Fruit fly (Drosophila melanogaster) whole organism, embryonic: ENCODE results near the gene Nulp1.

Experiments used
- CG10366 ChIP-seq: fragments of 200-800 bp; sonication (Bioruptor generic); IDR thresholded peaks from 2 replicates; pipeline ENCODE4 v1.3.6; 2022; ENCODE audit warnings: missing biosample characterization, missing genetic modification characterization
- CG10431 ChIP-seq: fragments of 200-800 bp; sonication (Bioruptor generic); optimal IDR thresholded peaks from 3 replicates; lab custom pipeline; 2018; ENCODE audit warnings: missing biosample characterization, mild to moderate bottlenecking, missing genetic modification characterization
- CG10979 ChIP-seq: fragments of 200-800 bp; sonication (Bioruptor generic); optimal IDR thresholded peaks from 2 replicates; lab custom pipeline; 2018; ENCODE audit warnings: missing biosample characterization, mild to moderate bottlenecking, missing genetic modification characterization, moderate library complexity
- CG11247 ChIP-seq: fragments of 200-800 bp; sonication (Bioruptor generic); IDR thresholded peaks from 2 replicates; pipeline ENCODE4 v1.3.6; 2022; ENCODE audit warnings: missing biosample characterization, missing genetic modification characterization
- CG12659 ChIP-seq: fragments of 200-800 bp; sonication (Bioruptor generic); optimal IDR thresholded peaks from 3 replicates; lab custom pipeline; 2017; ENCODE audit warnings: mild to moderate bottlenecking, missing biosample characterization, missing genetic modification reagents, missing genetic modification characterization
- CG1529 ChIP-seq: fragments of 200-800 bp; sonication (Bioruptor generic); optimal IDR thresholded peaks from 3 replicates; lab custom pipeline; 2018; ENCODE audit warnings: missing biosample characterization, missing genetic modification characterization
- CG1647 ChIP-seq: fragments of 200-800 bp; sonication (Bioruptor generic); optimal IDR thresholded peaks from 3 replicates; lab custom pipeline; 2016; ENCODE audit warnings: missing biosample characterization, missing genetic modification characterization
- CG1792 ChIP-seq: fragments of 200-800 bp; sonication (Bioruptor generic); optimal IDR thresholded peaks from 2 replicates; lab custom pipeline; 2016; ENCODE audit warnings: missing biosample characterization, missing genetic modification characterization
- CG18764 ChIP-seq: fragments of 200-800 bp; sonication (Bioruptor generic); optimal IDR thresholded peaks from 3 replicates; lab custom pipeline; 2016; ENCODE audit warnings: missing biosample characterization, missing genetic modification characterization
- CG2199 ChIP-seq: fragments of 200-800 bp; sonication (Bioruptor generic); IDR thresholded peaks from 3 replicates; pipeline ENCODE4 v1.3.6; 2022; ENCODE audit warnings: missing biosample characterization, missing genetic modification characterization
- CG2202 ChIP-seq: fragments of 200-800 bp; sonication (Bioruptor generic); optimal IDR thresholded peaks from 2 replicates; lab custom pipeline; 2018; ENCODE audit warnings: missing biosample characterization, mild to moderate bottlenecking, missing genetic modification characterization
- CG2678 ChIP-seq: fragments of 200-800 bp; sonication (Bioruptor generic); optimal IDR thresholded peaks from 3 replicates; lab custom pipeline; 2019; ENCODE audit warnings: missing biosample characterization, mild to moderate bottlenecking, missing genetic modification characterization, moderate library complexity
- CG2875 ChIP-seq: fragments of 200-800 bp; sonication (Bioruptor generic); optimal IDR thresholded peaks from 2 replicates; lab custom pipeline; 2017; ENCODE audit warnings: missing biosample characterization, mild to moderate bottlenecking, missing genetic modification characterization, missing genetic modification reagents
- CG34224 ChIP-seq: fragments of 200-800 bp; sonication (Bioruptor generic); IDR thresholded peaks from 3 replicates; pipeline ENCODE4 v1.3.6; 2022; ENCODE audit warnings: missing biosample characterization, missing genetic modification characterization; ENCODE audit not compliant: partially characterized antibody
- CG3726 ChIP-seq: fragments of 200-800 bp; sonication (Bioruptor generic); IDR thresholded peaks from 3 replicates; pipeline ENCODE4, ENCODE4 v1.3.6; 2022; ENCODE audit warnings: missing biosample characterization, missing genetic modification characterization
- CG3995 ChIP-seq: fragments of 200-800 bp; sonication (Bioruptor generic); optimal IDR thresholded peaks from 3 replicates; lab custom pipeline; 2016; ENCODE audit warnings: missing biosample characterization, missing genetic modification characterization
- CG7556 ChIP-seq: fragments of 200-800 bp; sonication (Bioruptor generic); optimal IDR thresholded peaks from 2 replicates; lab custom pipeline; 2017; ENCODE audit warnings: missing biosample characterization, mild to moderate bottlenecking, missing genetic modification characterization
- CG7963 ChIP-seq: fragments of 200-800 bp; sonication (Bioruptor generic); IDR thresholded peaks from 3 replicates; pipeline ENCODE4 v1.3.6; 2022; ENCODE audit warnings: missing biosample characterization, missing genetic modification characterization; ENCODE audit not compliant: partially characterized antibody
- CG8359 ChIP-seq: fragments of 200-800 bp; sonication (Bioruptor generic); optimal IDR thresholded peaks from 2 replicates; lab custom pipeline; 2017; ENCODE audit warnings: missing biosample characterization, mild to moderate bottlenecking, missing genetic modification characterization, borderline replicate concordance
- CG9797 ChIP-seq: fragments of 200-800 bp; sonication (Bioruptor generic); optimal IDR thresholded peaks from 3 replicates; lab custom pipeline; 2018; ENCODE audit warnings: missing biosample characterization, mild to moderate bottlenecking, missing genetic modification characterization
- D19A ChIP-seq: fragments of 200-800 bp; optimal IDR thresholded peaks from 3 replicates; lab custom pipeline; 2019; ENCODE audit warnings: missing biosample characterization, mild to moderate bottlenecking, missing genetic modification characterization, moderate library complexity
- Dbx ChIP-seq: fragments of 200-800 bp; sonication (Bioruptor generic); IDR thresholded peaks from 3 replicates; pipeline ENCODE4 v1.3.6; 2022; ENCODE audit warnings: missing biosample characterization, missing genetic modification characterization
- Eip74EF ChIP-seq, 2 experiments: fragments of 200-800 bp in 1 of 2; fragments of >200 bp in 1 of 2; sonication (Bioruptor generic) in 1 of 2; optimal IDR thresholded peaks; 2 replicates each; lab custom pipeline; 2017 to 2019; ENCODE audit warnings: missing biosample characterization in 2 of 2, missing genetic modification characterization in 2 of 2, mild to moderate bottlenecking in 1 of 2, moderate library complexity in 1 of 2
- Ets65A ChIP-seq: fragments of 200-800 bp; sonication (Bioruptor generic); peaks from one replicate; lab custom pipeline; 2016; ENCODE audit warnings: missing biosample characterization, missing genetic modification characterization
- Ets97D ChIP-seq: fragments of 200-800 bp; sonication (Bioruptor generic); optimal IDR thresholded peaks from 3 replicates; lab custom pipeline; 2016; ENCODE audit warnings: missing biosample characterization, missing genetic modification characterization
- Fer2 ChIP-seq: fragments of 200-800 bp; sonication (Bioruptor generic); optimal IDR thresholded peaks from 2 replicates; lab custom pipeline; 2018; ENCODE audit warnings: missing biosample characterization, mild to moderate bottlenecking, missing genetic modification characterization, moderate library complexity
- Gsc ChIP-seq: fragments of 200-800 bp; sonication (Bioruptor generic); IDR thresholded peaks from 2 replicates; pipeline ENCODE4 v1.3.6; 2022; ENCODE audit warnings: missing biosample characterization, missing genetic modification characterization
- Gug ChIP-seq: fragments of 200-800 bp; sonication (Bioruptor generic); IDR thresholded peaks from 4 replicates; pipeline ENCODE4 v1.3.6; 2022; ENCODE audit warnings: missing biosample characterization, missing genetic modification characterization
- HmgZ ChIP-seq: fragments of 200-800 bp; sonication (Bioruptor generic); optimal IDR thresholded peaks from 2 replicates; lab custom pipeline; 2018; ENCODE audit warnings: missing biosample characterization, mild to moderate bottlenecking, missing genetic modification characterization
- Hr51 ChIP-seq, 2 experiments: fragments of 200-800 bp; sonication (Bioruptor generic); optimal IDR thresholded peaks; 2 replicates in 1 of 2; 3 replicates in 1 of 2; lab custom pipeline; 2016 to 2018; ENCODE audit warnings: missing biosample characterization in 2 of 2, missing genetic modification characterization in 2 of 2, mild to moderate bottlenecking in 1 of 2, moderate library complexity in 1 of 2
- Hr78 ChIP-seq, 2 experiments: fragments of 200-800 bp in 1 of 2; fragments of >200 bp in 1 of 2; sonication (Bioruptor generic) in 1 of 2; optimal IDR thresholded peaks; 2 replicates each; lab custom pipeline; 2017 to 2019; ENCODE audit warnings: missing biosample characterization in 2 of 2, missing genetic modification characterization in 2 of 2, mild to moderate bottlenecking in 1 of 2, moderate library complexity in 1 of 2
- Jarid2 ChIP-seq: fragments of 200-800 bp; sonication (Bioruptor generic); optimal IDR thresholded peaks from 3 replicates; lab custom pipeline; 2017; ENCODE audit warnings: mild to moderate bottlenecking, missing biosample characterization, missing genetic modification reagents, missing genetic modification characterization
- MTF-1 ChIP-seq: fragments of 200-800 bp; sonication (Bioruptor generic); optimal IDR thresholded peaks from 2 replicates; lab custom pipeline; 2018; ENCODE audit warnings: missing biosample characterization, mild to moderate bottlenecking, missing genetic modification characterization, borderline replicate concordance
- Med ChIP-seq: fragments of 200-800 bp; sonication (Bioruptor generic); peaks from one replicate; lab custom pipeline; 2016; ENCODE audit warnings: missing biosample characterization, missing genetic modification characterization, mild to moderate bottlenecking, inconsistent platforms, moderate library complexity
- PHDP ChIP-seq: fragments of 200-800 bp; sonication (Bioruptor generic); optimal IDR thresholded peaks from 3 replicates; lab custom pipeline; 2018; ENCODE audit warnings: missing biosample characterization, mild to moderate bottlenecking, missing genetic modification characterization, moderate library complexity
- Rfx ChIP-seq: fragments of 200-800 bp; sonication (Bioruptor generic); IDR thresholded peaks from 2 replicates; pipeline ENCODE4 v1.3.6; 2022; ENCODE audit warnings: missing biosample characterization, missing genetic modification characterization
- al ChIP-seq: fragments of 200-800 bp; sonication (Bioruptor generic); IDR thresholded peaks from 2 replicates; pipeline ENCODE4 v1.3.6; 2022; ENCODE audit warnings: missing biosample characterization, missing genetic modification characterization
- ara ChIP-seq: fragments of 200-800 bp; sonication (Bioruptor generic); IDR thresholded peaks from 2 replicates; pipeline ENCODE4 v1.3.6; 2022; ENCODE audit warnings: missing biosample characterization, missing genetic modification characterization
- chinmo ChIP-seq: fragments of 200-800 bp; sonication (Bioruptor generic); IDR thresholded peaks from 4 replicates; pipeline ENCODE4 v1.3.6; 2022; ENCODE audit warnings: missing biosample characterization, missing genetic modification characterization; ENCODE audit not compliant: partially characterized antibody
- ci ChIP-seq: fragments of 200-800 bp; sonication (Bioruptor generic); IDR thresholded peaks from 3 replicates; pipeline ENCODE4 v1.3.6; 2022; ENCODE audit warnings: missing biosample characterization, missing genetic modification characterization
- dysf ChIP-seq: fragments of 200-800 bp; sonication (Bioruptor generic); IDR thresholded peaks from 3 replicates; pipeline ENCODE4 v1.3.6; 2022; ENCODE audit warnings: missing biosample characterization, missing genetic modification characterization
- ems ChIP-seq: fragments of 200-800 bp; sonication (Bioruptor generic); optimal IDR thresholded peaks from 3 replicates; lab custom pipeline; 2016; ENCODE audit warnings: missing biosample characterization, missing genetic modification characterization
- ind ChIP-seq: fragments of 200-800 bp; sonication (Bioruptor generic); optimal IDR thresholded peaks from 3 replicates; lab custom pipeline; 2016; ENCODE audit warnings: missing biosample characterization, missing genetic modification characterization
- mirr ChIP-seq: fragments of 200-800 bp; sonication (Bioruptor generic); optimal IDR thresholded peaks from 3 replicates; lab custom pipeline; 2018; ENCODE audit warnings: missing biosample characterization, mild to moderate bottlenecking, missing genetic modification characterization
- pho ChIP-seq: fragments of 200-800 bp; sonication (Bioruptor generic); optimal IDR thresholded peaks from 2 replicates; lab custom pipeline; 2016; ENCODE audit warnings: missing biosample characterization, missing genetic modification characterization
- pzg ChIP-seq: fragments of 200-800 bp; sonication (Bioruptor generic); optimal IDR thresholded peaks from 3 replicates; lab custom pipeline; 2018; ENCODE audit warnings: missing biosample characterization, mild to moderate bottlenecking, missing genetic modification characterization, moderate library complexity
- sisA ChIP-seq: fragments of 200-800 bp; sonication (Bioruptor generic); IDR thresholded peaks from 2 replicates; pipeline ENCODE4 v1.3.6; 2022; ENCODE audit warnings: missing biosample characterization, missing genetic modification characterization
- sug ChIP-seq: fragments of 200-800 bp; optimal IDR thresholded peaks from 2 replicates; lab custom pipeline; 2019; ENCODE audit warnings: missing biosample characterization, mild to moderate bottlenecking, missing genetic modification characterization, moderate library complexity
- tap ChIP-seq: fragments of 200-800 bp; optimal IDR thresholded peaks from 3 replicates; lab custom pipeline; 2019; ENCODE audit warnings: missing biosample characterization, mild to moderate bottlenecking, missing genetic modification characterization, moderate library complexity
- ttk ChIP-seq: fragments of 200-800 bp; sonication (Bioruptor generic); IDR thresholded peaks from 2 replicates; pipeline ENCODE4 v2.1.2; 2022; ENCODE audit warnings: missing biosample characterization, missing genetic modification characterization

The Nulp1 gene

DNA sequence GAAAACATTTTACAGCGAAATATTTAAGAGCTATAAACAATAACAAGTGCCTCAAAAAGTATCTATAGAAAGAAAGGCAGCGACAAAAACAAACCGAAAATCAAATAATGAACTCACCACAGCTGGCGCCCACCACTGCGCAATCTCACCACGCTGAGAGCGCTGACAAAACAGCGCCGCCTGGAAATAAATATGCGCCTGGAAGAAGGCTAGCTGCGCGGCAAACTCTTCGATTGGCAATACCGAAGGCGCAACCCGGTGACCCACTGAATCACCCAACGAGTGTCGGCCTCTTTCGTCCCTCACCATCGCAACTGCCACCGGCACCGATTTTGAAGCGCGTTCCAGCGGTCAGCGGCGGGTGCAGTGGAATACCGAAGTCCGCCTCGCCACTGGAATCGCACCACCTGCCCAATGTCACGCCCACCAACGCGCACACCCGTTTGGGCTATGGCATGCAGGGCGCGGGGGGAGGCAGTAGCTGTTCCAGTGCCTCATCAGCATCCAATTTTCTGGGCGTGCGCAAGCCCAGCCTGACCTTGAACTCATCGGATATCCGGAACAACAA is 38.4 kb upstream of the Nulp1 start (continued):
- peak; percentile 44 for TF ChIP-seq CG11247 (GFP tag; lab: Robert Waterston, UW)
- no peak for TF ChIP-seq tap (tag; lab: Kevin White, UChicago)
- TF ChIP-seq Hr78 (GFP tag; optimal IDR thresholded peaks at IDR 0.05; lab: Kevin White, UChicago): peak in 1 of 2 experiments; percentile 81
- peak; percentile 39; the same call in 1 of the 3 replicates for TF ChIP-seq CG2199
- TF ChIP-seq HmgZ: no peak
- no peak for TF ChIP-seq CG18764 (GFP tag; lab: Kevin White, UChicago)
- no peak for TF ChIP-seq ems (GFP tag; lab: Kevin White, UChicago)
- no peak for TF ChIP-seq CG7556 (GFP tag; lab: Kevin White, UChicago)
- no peak for TF ChIP-seq chinmo
- no peak for TF ChIP-seq Ets97D (GFP tag; lab: Kevin White, UChicago)
- 0 out of 2 replicates have a peak, but pooled peaks have one; percentile 18 for TF ChIP-seq Rfx
- TF ChIP-seq Eip74EF (GFP tag; optimal IDR thresholded peaks at IDR 0.05; lab: Kevin White, UChicago): no peak
- no peak for TF ChIP-seq pzg
- TF ChIP-seq sisA: no peak
- peak; percentile 2 for TF ChIP-seq CG3995 (GFP tag; lab: Kevin White, UChicago)
- TF ChIP-seq dysf: no peak
- peak; percentile 88 for TF ChIP-seq Ets65A (GFP tag; lab: Kevin White, UChicago)
- TF ChIP-seq CG1792 (GFP tag; lab: Kevin White, UChicago): no peak
- TF ChIP-seq pho (GFP tag; lab: Kevin White, UChicago): no peak
- no peak for TF ChIP-seq CG10366 (GFP tag; lab: Robert Waterston, UW)
- no peak for TF ChIP-seq CG7963 (GFP tag; lab: Robert Waterston, UW)
- TF ChIP-seq sug (tag; lab: Kevin White, UChicago): no peak
- TF ChIP-seq D19A (tag; lab: Kevin White, UChicago): no peak
- no peak for TF ChIP-seq CG9797 (GFP tag; lab: Kevin White, UChicago)
- no peak for TF ChIP-seq mirr (GFP tag; lab: Kevin White, UChicago)
- peak; percentile 17; the same call in 1 of the 3 replicates for TF ChIP-seq CG34224 (GFP tag; lab: Robert Waterston, UW)
- no peak for TF ChIP-seq CG3726 (GFP tag; lab: Robert Waterston, UW)
- TF ChIP-seq ara: 0 out of 2 replicates have a peak, but pooled peaks have one; percentile 23
- no peak for TF ChIP-seq Dbx (GFP tag; lab: Robert Waterston, UW)
- no peak for TF ChIP-seq CG12659 (GFP tag; lab: Kevin White, UChicago)
- TF ChIP-seq Gug: no peak
- 0 out of 3 replicates have a peak, but pooled peaks have one; percentile 22 for TF ChIP-seq ci (GFP tag; lab: Robert Waterston, UW)
- TF ChIP-seq CG1647 (GFP tag; lab: Kevin White, UChicago): no peak
- TF ChIP-seq Med: peak; percentile 70
- TF ChIP-seq CG1529: no peak

DNA sequence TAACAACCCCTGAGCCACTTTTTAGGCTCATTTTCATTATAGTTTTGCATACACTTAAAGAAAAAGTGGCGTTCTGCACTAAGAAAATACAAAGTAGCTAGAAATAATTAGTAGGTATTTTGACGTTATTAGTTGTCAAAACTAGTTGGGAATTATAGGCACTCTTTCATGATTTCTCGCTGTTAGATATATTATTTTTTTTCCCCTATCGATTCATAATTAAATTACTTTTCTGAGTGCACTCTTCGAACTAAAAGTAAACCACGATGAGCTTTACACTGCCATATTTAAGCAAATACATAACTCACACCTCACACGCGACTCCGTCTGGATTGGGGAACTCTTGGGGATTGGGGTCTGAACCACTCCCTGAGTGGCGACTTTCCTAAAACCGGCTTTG is 37.4 kb upstream of the Nulp1 start:
- peak; percentile 80 for TF ChIP-seq CG10979 (tag; lab: Kevin White, UChicago)
- TF ChIP-seq PHDP (tag; lab: Kevin White, UChicago): peak; percentile 30
- TF ChIP-seq al (GFP tag; lab: Robert Waterston, UW): peak; percentile 59; the same call in 1 of the 2 replicates
- peak; percentile 31 for TF ChIP-seq Fer2 (tag; lab: Kevin White, UChicago)
- TF ChIP-seq CG2875 (GFP tag; lab: Kevin White, UChicago): peak; percentile 18
- no peak for TF ChIP-seq CG10431 (GFP tag; lab: Kevin White, UChicago)
- peak; percentile 93 for TF ChIP-seq Ets65A (GFP tag; lab: Kevin White, UChicago)
- peak; percentile 27 for TF ChIP-seq Jarid2 (GFP tag; lab: Kevin White, UChicago)
- TF ChIP-seq ind (GFP tag; lab: Kevin White, UChicago): peak; percentile 85
- peak; percentile 67; the same call in 1 of the 2 replicates for TF ChIP-seq ttk (GFP tag; lab: Robert Waterston, UW)
- no peak for TF ChIP-seq HmgZ
- TF ChIP-seq CG7556 (GFP tag; lab: Kevin White, UChicago): peak; percentile 32
- peak; percentile 43 for TF ChIP-seq CG8359 (GFP tag; lab: Kevin White, UChicago)
- no peak for TF ChIP-seq CG2202 (tag; lab: Kevin White, UChicago)
- peak in 1 of 2 experiments; percentile 43 for TF ChIP-seq Hr51 (GFP tag; optimal IDR thresholded peaks at IDR 0.05; lab: Kevin White, UChicago)
- TF ChIP-seq MTF-1 (GFP tag; lab: Kevin White, UChicago): peak; percentile 59
- no peak for TF ChIP-seq Gsc (GFP tag; lab: Robert Waterston, UW)
- peak; percentile 88 for TF ChIP-seq CG2678
